Worm (Caenorhabditis elegans): ENCODE results near the gene smvt-1.

The smvt-1 gene

DNA sequence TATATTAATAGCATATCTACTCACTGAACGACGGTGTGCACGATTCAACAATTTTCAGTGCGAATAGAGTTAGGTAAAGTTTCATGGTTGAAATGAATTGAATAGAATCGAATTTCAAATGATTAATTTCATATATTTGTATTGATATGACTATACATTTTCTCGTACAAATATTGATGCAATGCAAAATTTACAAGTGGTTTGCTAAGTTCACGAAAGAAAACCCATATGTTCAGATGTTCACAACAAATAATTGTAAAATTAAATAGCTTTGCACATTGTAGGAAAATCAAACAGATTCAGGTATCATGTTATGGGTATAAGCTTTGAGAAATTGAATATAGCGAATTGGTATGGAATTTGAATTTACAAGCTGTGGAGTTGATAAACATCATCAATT, 36.9 kb upstream of the smvt-1 start, which contains the start of gene H01M10.2:
Gene H01M10.2, minus strand, starts transcription at position 101 of the 400 bp plus-strand sequence.
- no peak for TF ChIP-seq rnt-1 (tag; optimal IDR thresholded peaks at IDR 0.05)

DNA sequence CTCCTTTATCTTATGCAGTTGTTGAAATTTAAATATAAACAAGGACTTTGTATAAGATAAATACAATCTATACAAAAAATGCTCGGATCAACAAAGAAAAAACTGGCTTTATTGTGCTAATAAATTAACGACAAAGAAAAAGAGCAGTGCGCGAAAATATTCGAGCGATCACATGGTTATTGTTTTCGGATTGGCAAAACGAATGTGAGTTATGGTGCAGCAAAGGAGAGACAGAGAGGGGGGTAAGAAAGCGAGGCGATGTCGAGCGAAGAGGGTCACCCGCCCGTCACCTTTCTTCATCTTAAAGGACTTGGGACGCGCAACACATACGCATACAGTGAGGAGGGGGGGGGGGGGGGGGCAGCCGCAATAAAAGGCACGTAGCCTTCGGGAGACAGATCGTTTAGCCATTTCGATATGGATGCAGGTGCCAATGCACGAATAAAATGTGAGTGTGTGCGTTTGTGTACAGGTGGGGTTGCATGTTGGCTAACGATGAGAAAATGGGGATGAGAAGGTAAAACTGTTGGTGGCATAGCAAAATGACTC, 34.4 kb upstream of the smvt-1 start:
- TF ChIP-seq hlh-30 (tag; optimal IDR thresholded peaks at IDR 0.05; ENCODE audit: insufficient read depth) (peak; percentile 63), ceh-31 (tag; optimal IDR thresholded peaks at IDR 0.05) (peak; percentile 15), nhr-232 (tag; optimal IDR thresholded peaks at IDR 0.05) (no peak), tbx-2 (tag; optimal IDR thresholded peaks at IDR 0.05) (peak; percentile 16)

DNA sequence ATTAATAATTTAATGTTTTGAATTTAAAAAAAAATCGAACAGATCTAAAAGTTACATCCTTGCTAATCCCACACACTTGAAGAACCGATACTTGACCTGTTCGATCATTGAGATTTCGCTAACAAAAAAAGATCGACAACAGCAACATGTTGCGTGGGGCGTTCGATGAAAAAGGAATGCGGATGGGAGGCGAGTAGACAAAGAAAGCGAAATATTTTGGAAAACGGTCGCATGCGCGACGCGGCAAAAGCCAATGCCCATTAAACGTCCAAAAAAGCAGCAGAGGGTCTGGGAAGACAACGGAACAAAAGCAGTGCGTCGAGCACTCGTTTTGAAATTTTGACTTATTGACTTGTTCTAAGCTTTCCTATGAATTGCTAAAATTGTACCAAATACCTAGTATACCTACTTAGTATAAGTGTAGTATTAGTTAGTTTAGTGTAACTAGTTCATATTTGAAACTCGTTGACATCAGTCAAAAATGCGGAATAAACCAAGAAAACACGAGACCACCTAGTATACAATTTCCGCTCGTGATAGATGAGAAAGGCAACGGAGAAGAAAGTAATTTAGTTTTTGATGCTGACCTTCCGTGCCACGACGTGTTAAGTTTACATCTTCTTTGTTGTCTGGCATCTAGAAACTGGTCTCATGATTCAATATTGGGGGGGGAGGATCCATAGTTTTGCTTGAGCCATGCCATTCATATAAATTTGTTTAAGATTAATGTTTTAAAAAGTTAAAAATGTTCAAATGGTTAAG, 33.2 kb upstream of the smvt-1 start:
- TF ChIP-seq che-1 (tag; optimal IDR thresholded peaks at IDR 0.05) (no peak), pat-9 (tag; optimal IDR thresholded peaks at IDR 0.05) (no peak), ceh-48 (tag; optimal IDR thresholded peaks at IDR 0.05) (no peak), gmeb-2 (tag; optimal IDR thresholded peaks at IDR 0.05) (no peak), ama-1 (optimal IDR thresholded peaks at IDR 0.05) (no peak), hlh-13 (GFP tag; optimal IDR thresholded peaks at IDR 0.05) (no peak), pros-1 (tag; optimal IDR thresholded peaks at IDR 0.05) (no peak)

DNA sequence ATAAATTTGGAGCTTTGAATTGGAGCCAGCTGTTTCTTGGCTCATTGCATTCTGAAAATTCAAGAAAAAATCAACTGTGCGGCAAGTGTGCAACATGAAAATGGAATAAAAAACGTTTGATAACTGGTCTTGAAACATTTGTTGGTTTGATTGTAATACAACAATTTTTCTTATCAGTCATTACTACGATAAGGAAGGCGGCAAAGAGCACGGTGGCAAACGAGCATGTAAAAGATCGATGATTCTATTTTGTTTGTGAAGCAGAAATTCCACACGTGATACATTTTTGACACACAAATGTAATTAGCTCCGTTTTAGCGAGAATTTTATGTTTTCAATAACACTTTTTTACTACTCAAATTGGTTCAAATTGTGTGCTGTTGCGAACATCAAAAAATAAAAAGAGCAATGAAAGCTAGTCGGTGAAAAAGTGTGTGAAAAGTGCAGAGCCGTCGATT, 31.8 kb upstream of the smvt-1 start, which contains the start of gene H01M10.1:
Gene H01M10.1, minus strand, starts transcription at position 51 of the 458 bp plus-strand sequence.
- TF ChIP-seq ceh-6 (GFP tag; optimal IDR thresholded peaks at IDR 0.05) (no peak), elt-2 (tag; optimal IDR thresholded peaks at IDR 0.05) (peak; percentile 51)

DNA sequence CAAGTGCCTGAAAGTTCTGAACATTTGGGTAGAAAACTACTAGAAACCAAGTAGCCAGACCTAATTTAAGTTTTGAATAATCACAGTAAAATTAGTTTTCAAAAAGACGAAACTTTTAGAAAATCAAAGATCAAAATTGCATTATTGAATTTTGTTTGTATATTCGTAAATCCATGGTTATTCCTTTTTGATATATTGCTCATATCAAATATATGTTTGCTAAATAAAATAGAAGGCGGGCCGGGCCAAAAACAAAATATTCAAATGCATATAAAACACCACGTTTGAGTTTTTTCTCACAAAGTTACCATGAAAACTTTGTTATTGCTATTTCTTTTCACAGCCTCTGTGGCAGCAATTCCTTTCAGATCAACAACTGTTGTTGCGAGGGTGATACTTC, 28.7 kb upstream of the smvt-1 start, which contains the start of gene ttr-42:
Gene ttr-42, plus strand, starts transcription at position 301 of the 400 bp plus-strand sequence.
- TF ChIP-seq unc-42 (tag; optimal IDR thresholded peaks at IDR 0.05): no peak
- no peak for TF ChIP-seq elt-2 (tag; optimal IDR thresholded peaks at IDR 0.05)
- no peak for TF ChIP-seq ceh-30 (tag; optimal IDR thresholded peaks at IDR 0.05)
- no peak for TF ChIP-seq pha-4 (tag; optimal IDR thresholded peaks at IDR 0.05)
- TF ChIP-seq ama-1 (optimal IDR thresholded peaks at IDR 0.05): no peak
- TF ChIP-seq pat-9 (tag; optimal IDR thresholded peaks at IDR 0.05): no peak
- TF ChIP-seq eyg-1 (tag; optimal IDR thresholded peaks at IDR 0.05): no peak

DNA sequence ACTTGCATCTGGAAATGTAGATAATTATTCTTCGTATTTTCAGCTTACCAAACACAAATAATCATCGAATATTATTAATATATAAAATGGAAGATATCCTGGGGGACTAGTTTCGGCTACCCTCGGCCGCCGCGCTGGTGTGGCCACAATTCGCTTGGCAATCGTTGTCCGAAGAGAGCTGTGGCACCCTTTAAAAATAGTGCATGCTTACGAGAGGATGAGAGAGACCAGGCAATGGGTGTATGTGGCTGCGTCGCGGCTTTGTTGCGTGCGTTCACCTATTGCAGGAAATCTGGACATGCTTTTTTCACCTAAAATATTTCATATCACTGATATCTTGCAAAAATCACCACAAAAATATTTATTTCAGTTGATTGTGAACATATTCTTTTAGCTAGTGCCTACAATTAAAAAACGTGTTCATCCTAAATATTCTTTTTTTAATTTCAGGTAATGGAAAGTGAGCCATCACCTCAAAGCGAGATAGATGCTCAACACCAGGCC, 23.9 kb upstream of the smvt-1 start, which contains the start of the genes ccd-5 and F52H2.1:
Gene ccd-5, minus strand, starts transcription at position 8 of the 504 bp plus-strand sequence.
Gene F52H2.1, plus strand, starts transcription at position 454 of the 504 bp plus-strand sequence.
- TF ChIP-seq ceh-31 (tag; optimal IDR thresholded peaks at IDR 0.05) (peak; percentile 44), ceh-19 (GFP tag; optimal IDR thresholded peaks at IDR 0.05) (peak; percentile 10), ceh-24 (tag; optimal IDR thresholded peaks at IDR 0.05) (no peak)

DNA sequence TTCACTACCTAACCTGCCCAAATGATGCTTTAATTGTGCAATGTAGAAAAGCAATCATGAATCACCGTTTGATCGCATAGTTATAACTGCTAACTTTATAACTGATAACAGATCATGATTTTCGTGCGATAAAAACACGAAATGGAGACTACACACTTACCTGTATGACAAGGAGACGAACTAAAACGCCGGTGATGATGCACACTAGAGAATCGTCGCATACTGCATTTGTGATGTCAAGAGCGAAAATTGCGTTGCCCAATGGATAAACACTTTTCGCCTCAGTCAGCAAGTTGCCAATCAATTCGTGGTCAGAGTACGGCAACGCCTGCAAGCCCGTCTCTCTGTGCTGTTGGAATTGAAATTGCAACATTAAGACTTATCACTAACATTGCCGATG, 20.3 kb upstream of the smvt-1 start:
- peak; percentile 53 for TF ChIP-seq elt-2 (tag; optimal IDR thresholded peaks at IDR 0.05)
- TF ChIP-seq pros-1 (tag; optimal IDR thresholded peaks at IDR 0.05): no peak
- TF ChIP-seq ztf-16 (tag; optimal IDR thresholded peaks at IDR 0.05): no peak

DNA sequence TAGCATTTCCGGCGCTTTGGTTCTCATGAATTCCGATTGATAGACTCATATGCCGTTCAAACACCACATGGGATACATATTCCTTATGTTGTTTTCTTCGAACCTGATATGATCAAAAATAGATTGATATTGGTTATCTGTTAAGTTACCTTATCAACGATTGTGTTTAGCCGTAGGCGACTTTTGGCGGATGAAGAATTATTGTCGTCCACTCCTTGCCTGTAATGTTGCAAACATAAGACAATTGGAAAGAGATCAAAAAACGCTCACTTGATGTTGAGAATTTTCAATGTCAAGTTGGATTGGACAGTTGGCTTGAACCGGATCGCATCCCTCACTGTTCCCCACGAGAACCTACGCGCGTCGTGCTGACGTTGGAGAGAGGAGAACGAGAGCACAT, 19.0 kb upstream of the smvt-1 start:
- TF ChIP-seq hlh-30 (tag; optimal IDR thresholded peaks at IDR 0.05; ENCODE audit: insufficient read depth) (no peak), npax-4 (tag; optimal IDR thresholded peaks at IDR 0.05) (no peak), lin-11 (tag; optimal IDR thresholded peaks at IDR 0.05) (no peak), dve-1 (tag; optimal IDR thresholded peaks at IDR 0.05) (no peak), odd-2 (tag; optimal IDR thresholded peaks at IDR 0.05) (no peak), tbx-2 (tag; optimal IDR thresholded peaks at IDR 0.05) (no peak), ceh-31 (tag; optimal IDR thresholded peaks at IDR 0.05) (no peak)
